Worm (Caenorhabditis elegans): ENCODE results near the gene mrpl-11.

DNA sequence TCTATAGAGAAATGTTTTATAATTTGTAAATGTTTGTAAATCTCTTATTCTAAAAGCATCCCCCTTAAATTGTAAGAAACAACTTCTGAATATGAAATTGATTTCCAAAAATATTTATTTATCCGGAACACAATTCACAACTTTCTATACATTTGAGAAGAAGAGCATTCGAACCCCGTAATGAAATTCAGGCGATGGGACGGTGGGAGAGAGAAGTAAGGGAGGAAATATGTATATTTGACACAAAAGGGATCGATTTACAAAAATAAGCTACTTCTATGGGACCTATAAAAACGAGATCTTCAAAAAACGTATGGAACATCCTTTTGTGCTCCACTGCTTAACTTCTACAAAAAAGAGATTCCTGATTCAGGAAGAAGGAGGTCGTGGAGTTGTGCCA is 7.8 kb downstream of the mrpl-11 start:
- TF ChIP-seq Y53F4B.3 (GFP tag; IDR thresholded peaks at IDR 0.05), result no peak
- TF ChIP-seq athp-1 (tag; optimal IDR thresholded peaks at IDR 0.05), result no peak
- TF ChIP-seq nhr-90 (tag; optimal IDR thresholded peaks at IDR 0.05), result no peak
- no peak for TF ChIP-seq attf-6 (GFP tag; IDR thresholded peaks at IDR 0.05)
- no peak for TF ChIP-seq ztf-22 (GFP tag; optimal IDR thresholded peaks at IDR 0.05)
- TF ChIP-seq bed-1 (GFP tag; IDR thresholded peaks at IDR 0.05), result no peak
- TF ChIP-seq nfya-1 (tag; optimal IDR thresholded peaks at IDR 0.05; ENCODE audit: borderline replicate concordance, insufficient read depth), result no peak
- TF ChIP-seq hmg-20 (GFP tag; IDR thresholded peaks at IDR 0.05), result no peak
- no peak for TF ChIP-seq B0035.1 (tag; optimal IDR thresholded peaks at IDR 0.05)
